Worm (Caenorhabditis elegans) whole organism, early embryonic: ENCODE results near the gene ttr-10.

ENCODE experiments used
- B0310.2 ChIP-seq: sonication (generic microtip); optimal IDR thresholded peaks from 2 replicates; lab custom pipeline; 2016; ENCODE audit warnings: mild to moderate bottlenecking, missing genetic modification characterization, missing compliant biosample characterization
- F13C5.2 ChIP-seq: sonication (generic microtip); optimal IDR thresholded peaks from 2 replicates; lab custom pipeline; 2017; ENCODE audit warnings: mild to moderate bottlenecking, missing genetic modification characterization, inconsistent platforms, missing compliant biosample characterization
- aly-1 ChIP-seq: sonication (generic microtip); optimal IDR thresholded peaks from 2 replicates; lab custom pipeline; 2016; ENCODE audit warnings: missing genetic modification characterization, missing compliant biosample characterization
- ama-1 ChIP-seq: fragments of 150-350 bp; optimal IDR thresholded peaks from 2 replicates; lab custom pipeline; 2014
- ceh-13 ChIP-seq: fragments of 200-800 bp; sonication (Bioruptor generic); optimal IDR thresholded peaks from 2 replicates; lab custom pipeline; 2018; ENCODE audit warnings: mild to moderate bottlenecking, missing genetic modification characterization, missing compliant biosample characterization
- ceh-36 ChIP-seq: sonication (generic microtip); optimal IDR thresholded peaks from 2 replicates; lab custom pipeline; 2016; ENCODE audit warnings: missing genetic modification characterization, inconsistent platforms, missing compliant biosample characterization
- ets-7 ChIP-seq: sonication (generic microtip); optimal IDR thresholded peaks from 2 replicates; lab custom pipeline; 2016; ENCODE audit warnings: missing genotype, missing genetic modification characterization, missing compliant biosample characterization
- flt-1 ChIP-seq: fragments of 200-800 bp; sonication (Bioruptor generic); IDR thresholded peaks from 2 replicates; pipeline ENCODE4 v1.3.6; 2022; ENCODE audit warnings: missing genetic modification characterization, missing compliant biosample characterization
- hmbx-1 ChIP-seq: sonication (generic microtip); optimal IDR thresholded peaks from 2 replicates; lab custom pipeline; 2016; ENCODE audit warnings: mild to moderate bottlenecking, missing genetic modification characterization, missing compliant biosample characterization
- hmg-4 ChIP-seq: fragments of 200-800 bp; sonication (Bioruptor generic); optimal IDR thresholded peaks from 2 replicates; lab custom pipeline; 2018; ENCODE audit warnings: mild to moderate bottlenecking, missing genetic modification characterization, missing compliant biosample characterization
- hnd-1 ChIP-seq: sonication (generic microtip); optimal IDR thresholded peaks from 2 replicates; lab custom pipeline; 2016; ENCODE audit warnings: missing genetic modification characterization, missing compliant biosample characterization
- pes-1 ChIP-seq: fragments of 200-800 bp; sonication (Bioruptor generic); IDR thresholded peaks from 2 replicates; pipeline ENCODE4 v1.3.6; 2022; ENCODE audit warnings: missing genetic modification reagents, missing genetic modification characterization, missing compliant biosample characterization
- scrt-1 ChIP-seq: fragments of 200-800 bp; sonication (Bioruptor generic); IDR thresholded peaks from 2 replicates; pipeline ENCODE4 v1.3.6; 2022; ENCODE audit warnings: missing genetic modification characterization, missing compliant biosample characterization
- sea-1 ChIP-seq: fragments of 200-800 bp; sonication (Bioruptor generic); conservative IDR thresholded peaks from 2 replicates; pipeline ENCODE4 v1.3.6; 2022; ENCODE audit warnings: missing genetic modification characterization, missing compliant biosample characterization
- tbx-11 ChIP-seq: fragments of 200-800 bp; sonication (Bioruptor generic); IDR thresholded peaks from 2 replicates; pipeline ENCODE4 v1.3.6; 2022; ENCODE audit warnings: missing genetic modification characterization, missing compliant biosample characterization
- tbx-37 ChIP-seq: fragments of 200-800 bp; sonication (Bioruptor generic); conservative IDR thresholded peaks from 2 replicates; pipeline ENCODE4 v1.3.6; 2022; ENCODE audit warnings: missing genetic modification reagents, missing genetic modification characterization, missing compliant biosample characterization
- tra-4 ChIP-seq: sonication (generic microtip); optimal IDR thresholded peaks from 2 replicates; lab custom pipeline; 2017; ENCODE audit warnings: missing genetic modification characterization, missing compliant biosample characterization

Gene ttr-10

DNA sequence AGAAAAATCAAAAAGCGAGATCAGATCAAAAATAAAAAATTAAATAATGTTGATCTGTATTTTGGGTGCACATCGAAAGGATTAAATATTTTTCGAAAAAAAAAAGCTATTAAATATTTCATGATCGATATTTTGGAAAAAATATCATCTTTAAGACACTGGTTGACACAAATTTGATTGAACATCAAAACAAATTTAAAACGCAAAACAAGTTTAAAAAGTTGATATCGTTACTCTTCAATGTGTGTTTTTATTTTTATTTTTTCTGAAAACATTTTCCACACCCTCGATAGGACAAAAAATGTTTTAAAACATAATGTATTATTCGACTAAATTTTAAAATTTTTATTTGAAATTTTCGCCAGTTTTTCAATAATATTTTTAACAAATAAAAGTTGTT, 15.7 kb downstream of the ttr-10 start, which contains the start of gene C54F6.12:
Gene C54F6.12 (minus strand): TSS at position 101 of the 400 bp plus-strand sequence.
- TF ChIP-seq ceh-13 (GFP tag; lab: Kevin White, UChicago) (no peak), B0310.2 (no peak), ets-7 (tag; lab: Kevin White, UChicago) (no peak)

DNA sequence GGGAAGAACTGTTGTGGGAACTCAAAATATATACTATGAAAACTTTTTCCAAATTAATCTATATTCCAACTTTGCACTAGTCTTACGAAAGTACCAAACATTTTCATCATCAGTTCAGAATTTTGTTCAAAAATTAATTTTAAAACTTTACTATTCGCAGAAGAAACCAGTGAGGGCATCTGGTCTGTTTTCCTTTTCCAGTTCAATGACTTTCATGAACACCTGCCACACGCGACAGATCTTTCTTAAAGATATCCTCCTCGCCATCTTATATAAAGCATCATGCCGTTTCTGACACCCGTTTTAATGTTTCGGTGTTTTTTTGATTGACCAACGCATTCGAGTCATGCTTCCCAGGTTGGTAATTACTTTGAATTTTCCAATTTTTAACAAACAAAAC, 20.8 kb downstream of the ttr-10 start, which contains the start of gene C54F6.3:
Gene C54F6.3 (plus strand): TSS at position 301 of the 400 bp plus-strand sequence.
- TF ChIP-seq ama-1 (lab: Kevin White, UChicago), result no peak
- no peak for TF ChIP-seq tbx-11 (GFP tag; lab: Robert Waterston, UW)
- TF ChIP-seq scrt-1 (GFP tag; lab: Robert Waterston, UW), result no peak
- TF ChIP-seq flt-1, result no peak
- TF ChIP-seq hmg-4 (GFP tag; lab: Kevin White, UChicago), result no peak
- TF ChIP-seq hmbx-1, result no peak
- TF ChIP-seq hnd-1, result no peak
- no peak for TF ChIP-seq ceh-13 (GFP tag; lab: Kevin White, UChicago)
- TF ChIP-seq pes-1 (GFP tag; lab: Robert Waterston, UW), result no peak
- TF ChIP-seq tbx-37 (GFP tag; lab: Robert Waterston, UW), result no peak
- no peak for TF ChIP-seq aly-1 (tag; lab: Kevin White, UChicago)
- no peak for TF ChIP-seq sea-1
- TF ChIP-seq ets-7 (tag; lab: Kevin White, UChicago), result no peak
- no peak for TF ChIP-seq tra-4 (tag; lab: Kevin White, UChicago)
- TF ChIP-seq ceh-36 (tag; lab: Kevin White, UChicago), result no peak
- TF ChIP-seq F13C5.2 (tag; lab: Kevin White, UChicago), result no peak

DNA sequence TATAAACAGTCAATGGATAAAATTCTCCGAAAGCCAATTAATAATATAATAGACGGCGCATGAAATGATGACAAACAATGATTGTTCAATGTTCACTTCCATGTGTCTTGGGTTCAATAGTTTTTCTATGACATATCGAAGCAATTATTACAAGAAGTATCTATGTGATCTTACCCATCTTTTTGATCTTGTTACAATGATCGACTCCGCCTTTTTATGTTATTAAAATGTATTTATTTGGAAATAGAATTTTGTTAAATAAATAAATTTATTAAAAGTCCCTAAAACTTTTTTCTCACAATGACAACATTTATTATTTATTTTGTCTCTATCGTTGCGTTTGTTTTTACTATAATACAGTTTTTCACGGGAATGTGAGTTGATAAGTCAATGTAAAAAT, 23.9 kb downstream of the ttr-10 start, which contains the start of gene swt-2:
Gene swt-2 (plus strand): TSS at position 301 of the 400 bp plus-strand sequence.
- TF ChIP-seq pes-1 (GFP tag; lab: Robert Waterston, UW), result no peak
- no peak for TF ChIP-seq F13C5.2 (tag; lab: Kevin White, UChicago)
- no peak for TF ChIP-seq hmg-4 (GFP tag; lab: Kevin White, UChicago)
- TF ChIP-seq ets-7 (tag; lab: Kevin White, UChicago), result no peak
- TF ChIP-seq aly-1 (tag; lab: Kevin White, UChicago), result no peak
- no peak for TF ChIP-seq hmbx-1
- TF ChIP-seq tbx-37 (GFP tag; lab: Robert Waterston, UW), result no peak
- no peak for TF ChIP-seq ama-1 (lab: Kevin White, UChicago)
- TF ChIP-seq B0310.2, result no peak
- no peak for TF ChIP-seq sea-1
- no peak for TF ChIP-seq hnd-1
- no peak for TF ChIP-seq scrt-1 (GFP tag; lab: Robert Waterston, UW)
- no peak for TF ChIP-seq flt-1
- TF ChIP-seq tra-4 (tag; lab: Kevin White, UChicago), result no peak
- no peak for TF ChIP-seq tbx-11 (GFP tag; lab: Robert Waterston, UW)
- no peak for TF ChIP-seq ceh-36 (tag; lab: Kevin White, UChicago)
- TF ChIP-seq ceh-13 (GFP tag; lab: Kevin White, UChicago), result no peak

ce11 chrV:7528816-7529215, 24.9 kb downstream of the ttr-10 start, which contains the start of gene C54F6.5:
TSS of gene C54F6.5 (plus strand) at chrV:7529116.
- TF ChIP-seq hmbx-1 (no peak), tra-4 (tag; lab: Kevin White, UChicago) (no peak), hnd-1 (no peak), ceh-13 (GFP tag; lab: Kevin White, UChicago) (no peak), ceh-36 (tag; lab: Kevin White, UChicago) (no peak), tbx-37 (GFP tag; lab: Robert Waterston, UW) (no peak), scrt-1 (GFP tag; lab: Robert Waterston, UW) (no peak), sea-1 (no peak), F13C5.2 (tag; lab: Kevin White, UChicago) (no peak)

ce11 chrV:7527153-7527552, 26.6 kb downstream of the ttr-10 start, which contains the start of gene C54F6.17:
TSS of gene C54F6.17 (plus strand) at chrV:7527453.
- TF ChIP-seq scrt-1 (GFP tag; lab: Robert Waterston, UW) (no peak), ceh-13 (GFP tag; lab: Kevin White, UChicago) (no peak), tra-4 (tag; lab: Kevin White, UChicago) (no peak), pes-1 (GFP tag; lab: Robert Waterston, UW) (no peak), flt-1 (no peak), tbx-11 (GFP tag; lab: Robert Waterston, UW) (no peak), B0310.2 (no peak), ceh-36 (tag; lab: Kevin White, UChicago) (no peak), sea-1 (no peak), ama-1 (lab: Kevin White, UChicago) (no peak), F13C5.2 (tag; lab: Kevin White, UChicago) (no peak), aly-1 (tag; lab: Kevin White, UChicago) (no peak), hnd-1 (no peak)

DNA sequence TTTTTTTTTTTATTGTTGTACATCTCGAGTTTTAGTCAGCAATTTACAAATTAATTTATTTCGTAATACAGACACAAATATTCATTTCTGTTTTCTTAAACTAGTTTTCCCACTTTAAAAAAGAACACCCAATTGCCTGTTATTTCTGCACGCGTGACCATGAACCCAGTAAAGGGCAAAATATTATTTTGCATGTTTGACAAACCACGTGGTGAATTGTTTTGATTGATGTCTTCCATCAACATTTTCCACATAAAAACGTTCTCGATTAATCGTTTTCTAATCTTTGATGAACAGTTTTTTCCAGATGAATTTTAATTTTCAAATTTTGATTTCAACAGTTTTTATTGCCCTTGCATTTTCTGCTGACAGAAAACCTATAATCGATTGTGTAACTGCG, 28.0 kb downstream of the ttr-10 start, which contains the start of gene C54F6.18:
Gene C54F6.18 (plus strand): TSS at position 301 of the 400 bp plus-strand sequence.
- no peak for TF ChIP-seq ets-7 (tag; lab: Kevin White, UChicago)
- TF ChIP-seq B0310.2, result no peak
- no peak for TF ChIP-seq tbx-37 (GFP tag; lab: Robert Waterston, UW)

DNA sequence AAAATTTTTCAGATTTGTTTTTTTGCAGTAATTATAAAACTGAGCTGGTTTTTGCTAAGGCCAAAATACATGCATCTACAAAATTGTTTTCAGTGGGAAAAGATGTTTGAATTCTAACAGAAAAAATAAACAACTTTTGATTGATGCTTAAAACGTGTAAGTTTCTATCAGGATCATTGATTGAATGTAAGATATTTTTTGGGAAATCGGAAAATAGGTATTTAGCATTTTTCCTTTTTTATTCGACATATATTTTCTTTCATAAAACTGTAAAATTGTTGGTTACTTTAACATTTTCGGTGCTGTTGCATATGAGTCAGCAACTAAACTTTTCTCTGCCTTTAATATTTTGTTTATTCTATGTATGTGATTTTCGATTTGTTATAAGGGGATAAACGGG, 29.3 kb downstream of the ttr-10 start, which contains the start of gene C54F6.20:
Gene C54F6.20 (plus strand): TSS at position 301 of the 400 bp plus-strand sequence.
- no peak for TF ChIP-seq aly-1 (tag; lab: Kevin White, UChicago)
- no peak for TF ChIP-seq ceh-13 (GFP tag; lab: Kevin White, UChicago)

ce11 chrV:7523392-7523791, 30.3 kb downstream of the ttr-10 start, which contains the start of gene C54F6.6:
TSS of gene C54F6.6 (plus strand) at chrV:7523692.
- TF ChIP-seq flt-1, result no peak
- no peak for TF ChIP-seq tbx-37 (GFP tag; lab: Robert Waterston, UW)
- no peak for TF ChIP-seq ama-1 (lab: Kevin White, UChicago)
- no peak for TF ChIP-seq hmbx-1
- no peak for TF ChIP-seq ceh-36 (tag; lab: Kevin White, UChicago)
- no peak for TF ChIP-seq hmg-4 (GFP tag; lab: Kevin White, UChicago)
- no peak for TF ChIP-seq aly-1 (tag; lab: Kevin White, UChicago)
- no peak for TF ChIP-seq pes-1 (GFP tag; lab: Robert Waterston, UW)
- no peak for TF ChIP-seq tra-4 (tag; lab: Kevin White, UChicago)
- TF ChIP-seq ets-7 (tag; lab: Kevin White, UChicago), result no peak
- TF ChIP-seq ceh-13 (GFP tag; lab: Kevin White, UChicago), result no peak
- TF ChIP-seq tbx-11 (GFP tag; lab: Robert Waterston, UW), result no peak
- no peak for TF ChIP-seq B0310.2
- no peak for TF ChIP-seq sea-1
- TF ChIP-seq F13C5.2 (tag; lab: Kevin White, UChicago), result no peak
- TF ChIP-seq scrt-1 (GFP tag; lab: Robert Waterston, UW), result no peak
- TF ChIP-seq hnd-1, result no peak
